Worm (Caenorhabditis elegans): ENCODE data around the gene T23F11.2.

DNA sequence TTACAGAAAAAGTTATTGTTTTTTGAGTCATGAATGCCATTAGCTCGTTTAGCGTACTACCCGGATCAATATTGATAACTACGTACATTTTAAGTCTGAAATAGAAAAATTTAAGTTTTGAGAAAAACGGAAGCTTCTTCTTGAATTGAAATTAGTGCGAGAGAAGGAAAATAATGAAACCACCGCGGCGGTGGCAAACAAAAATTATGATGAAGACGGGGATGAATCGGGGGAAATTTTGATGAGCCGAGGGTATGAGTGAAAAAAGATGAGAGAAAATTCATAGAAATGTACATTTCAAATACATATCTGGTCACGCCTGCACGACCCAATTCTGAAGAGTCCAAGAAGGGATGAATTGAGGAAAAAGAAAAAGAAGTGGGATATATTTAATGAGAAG, 10.0 kb upstream of the T23F11.2 start, which contains the start of gene T23F11.4:
- TF ChIP-seq ztf-4 (tag; optimal IDR thresholded peaks at IDR 0.05) (no peak), snpc-4 (tag; optimal IDR thresholded peaks at IDR 0.05) (no peak), ama-1 (optimal IDR thresholded peaks at IDR 0.05) (no peak), nhr-11 (tag; optimal IDR thresholded peaks at IDR 0.05) (no peak), ztf-11 (tag; optimal IDR thresholded peaks at IDR 0.05) (no peak), nhr-12 (tag; optimal IDR thresholded peaks at IDR 0.05) (no peak), unc-62 (GFP tag; optimal IDR thresholded peaks at IDR 0.05) (no peak), aly-2 (tag; optimal IDR thresholded peaks at IDR 0.05) (no peak)

Measured in whole organism, L2 larva.